Fruit fly (Drosophila melanogaster) whole organism, adult: ENCODE measurements around the gene Muc30E.
A peak's percentile ranks its signal among the peaks of the same experiment; 100 is the strongest.

Experiments
- CG11617 ChIP-seq: fragments of 200-800 bp; sonication (Bioruptor generic); optimal IDR thresholded peaks from 2 replicates; lab custom pipeline; 2017; ENCODE audit warnings: mild to moderate bottlenecking, missing biosample characterization, missing genetic modification reagents, missing genetic modification characterization
- CG12768 ChIP-seq: fragments of 200-800 bp; sonication (Bioruptor generic); optimal IDR thresholded peaks from 2 replicates; lab custom pipeline; 2017; ENCODE audit warnings: missing biosample characterization, missing genetic modification characterization, mild to moderate bottlenecking, moderate library complexity, missing genetic modification reagents
- CG14711 ChIP-seq: fragments of 200-800 bp; sonication (Bioruptor generic); optimal IDR thresholded peaks from 2 replicates; lab custom pipeline; 2018; ENCODE audit warnings: missing biosample characterization, mild to moderate bottlenecking, missing genetic modification characterization, moderate library complexity
- CG1620 ChIP-seq: fragments of 200-800 bp; sonication (Bioruptor generic); optimal IDR thresholded peaks from 2 replicates; lab custom pipeline; 2016; ENCODE audit warnings: missing biosample characterization, missing genetic modification characterization
- CG33017 ChIP-seq: fragments of 200-800 bp; sonication (Bioruptor generic); optimal IDR thresholded peaks from 2 replicates; lab custom pipeline; 2018; ENCODE audit warnings: missing biosample characterization, mild to moderate bottlenecking, missing genetic modification characterization, moderate library complexity
- CG5204 ChIP-seq: fragments of 200-800 bp; sonication (Bioruptor generic); optimal IDR thresholded peaks from 2 replicates; lab custom pipeline; 2016; ENCODE audit warnings: missing biosample characterization, missing genetic modification characterization
- CG7045 ChIP-seq: fragments of 200-800 bp; sonication (Bioruptor generic); optimal IDR thresholded peaks from 2 replicates; lab custom pipeline; 2017; ENCODE audit warnings: missing biosample characterization, mild to moderate bottlenecking, missing genetic modification characterization
- CG7101 ChIP-seq: fragments of 200-800 bp; sonication (Bioruptor generic); optimal IDR thresholded peaks from 2 replicates; lab custom pipeline; 2018; ENCODE audit warnings: missing biosample characterization, mild to moderate bottlenecking, missing genetic modification characterization, moderate library complexity
- Clk ChIP-seq: fragments of 200-800 bp; sonication (Bioruptor generic); optimal IDR thresholded peaks from 2 replicates; lab custom pipeline; 2017; ENCODE audit warnings: missing biosample characterization, missing genetic modification characterization
- Crg-1 ChIP-seq: fragments of 200-800 bp; sonication (Bioruptor generic); optimal IDR thresholded peaks from 2 replicates; lab custom pipeline; 2016; ENCODE audit warnings: missing biosample characterization, missing genetic modification characterization
- Hr96 ChIP-seq: fragments of 200-800 bp; sonication (Bioruptor generic); optimal IDR thresholded peaks from 2 replicates; lab custom pipeline; 2016; ENCODE audit warnings: missing biosample characterization, missing genetic modification characterization
- Mnt ChIP-seq: fragments of 200-800 bp; sonication (Bioruptor generic); optimal IDR thresholded peaks from 2 replicates; lab custom pipeline; 2016; ENCODE audit warnings: missing biosample characterization, mild to moderate bottlenecking, missing genetic modification characterization
- bab1 ChIP-seq: fragments of 200-800 bp; sonication (Bioruptor generic); optimal IDR thresholded peaks from 3 replicates; lab custom pipeline; 2019; ENCODE audit warnings: missing biosample characterization, mild to moderate bottlenecking, missing genetic modification characterization, moderate library complexity
- cic ChIP-seq: fragments of 200-800 bp; sonication (Bioruptor generic); optimal IDR thresholded peaks from 2 replicates; lab custom pipeline; 2017; ENCODE audit warnings: missing biosample characterization, mild to moderate bottlenecking, missing genetic modification characterization, moderate library complexity
- cnc ChIP-seq, 2 experiments: fragments of >200 bp; optimal IDR thresholded peaks; 2 replicates each; lab custom pipeline; 2017
- kay ChIP-seq: fragments of 200-800 bp; sonication (Bioruptor generic); peaks from one replicate; lab custom pipeline; 2016; ENCODE audit warnings: missing biosample characterization, missing genetic modification characterization, borderline replicate concordance
- ovo ChIP-seq: fragments of 200-800 bp; sonication (Bioruptor generic); optimal IDR thresholded peaks from 2 replicates; lab custom pipeline; 2016; ENCODE audit warnings: missing biosample characterization, missing genetic modification characterization
- pad ChIP-seq: fragments of 200-800 bp; sonication (Bioruptor generic); optimal IDR thresholded peaks from 3 replicates; lab custom pipeline; 2017; ENCODE audit warnings: missing biosample characterization, missing genetic modification characterization, mild to moderate bottlenecking, moderate library complexity, missing genetic modification reagents
- tj ChIP-seq: fragments of 200-800 bp; sonication (Bioruptor generic); optimal IDR thresholded peaks from 3 replicates; lab custom pipeline; 2017; ENCODE audit warnings: missing biosample characterization, mild to moderate bottlenecking, missing genetic modification characterization, moderate library complexity
- toe ChIP-seq: fragments of 200-800 bp; sonication (Bioruptor generic); optimal IDR thresholded peaks from 2 replicates; lab custom pipeline; 2016; ENCODE audit warnings: missing biosample characterization, missing genetic modification characterization

The Muc30E gene

DNA sequence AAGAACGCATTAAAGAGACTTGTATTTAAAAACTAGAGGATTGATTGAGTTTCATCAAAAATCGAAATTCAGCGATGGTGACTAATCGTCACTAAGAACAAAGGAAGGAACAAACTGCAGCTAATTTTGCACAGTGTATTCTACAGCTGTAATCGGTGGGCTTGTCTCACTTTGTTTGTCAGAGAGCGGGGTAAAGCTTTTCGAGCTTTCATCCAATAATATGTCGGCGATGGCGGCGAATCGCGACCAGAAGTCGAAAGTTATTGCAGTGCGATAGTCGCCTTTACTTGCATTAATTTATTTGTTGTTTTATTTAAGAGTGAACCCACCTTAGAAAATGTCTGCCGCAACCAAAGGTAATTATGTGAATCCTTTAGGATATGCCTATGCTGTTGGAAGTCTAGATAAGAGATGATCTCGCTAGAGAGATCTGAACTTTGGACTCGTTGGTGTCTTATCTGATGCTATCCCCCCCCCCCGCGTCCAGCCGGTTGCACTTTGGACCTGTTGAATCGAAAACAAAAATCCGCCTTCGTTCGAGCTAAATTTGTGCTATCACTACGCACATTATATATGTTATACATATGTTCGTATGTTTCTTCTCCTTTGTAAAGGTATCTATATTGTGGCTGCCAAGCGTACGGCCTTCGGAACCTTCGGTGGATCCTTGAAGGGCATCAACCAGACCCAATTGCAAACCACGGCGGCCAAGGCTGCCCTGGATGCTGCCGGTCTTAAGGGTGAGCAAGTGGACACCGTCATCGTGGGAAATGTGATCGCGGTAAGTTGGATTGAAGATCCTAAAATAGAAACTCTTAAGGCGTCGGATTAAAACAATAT lies 12.3 kb upstream of the Muc30E start, which contains the start of gene yip2:
Gene yip2, plus strand, starts transcription at position 243 of the 840 bp plus-strand sequence.
- TF ChIP-seq CG12768 (GFP tag; lab: Kevin White, UChicago) (peak; percentile 100), Hr96 (peak; percentile 99), CG5204 (peak; percentile 97), CG7045 (GFP tag; lab: Kevin White, UChicago) (peak; percentile 93), tj (peak; percentile 88), CG1620 (peak; percentile 50), cnc (optimal IDR thresholded peaks at IDR 0.05; lab: Kevin White, UChicago) (peak in 1 of 2 experiments; percentile 7), Clk (peak; percentile 90), bab1 (GFP tag; lab: Kevin White, UChicago) (peak; percentile 81), Crg-1 (peak; percentile 65), CG33017 (tag; lab: Kevin White, UChicago) (peak; percentile 74), CG11617 (GFP tag; lab: Kevin White, UChicago) (peak; percentile 95), CG14711 (tag; lab: Kevin White, UChicago) (peak; percentile 45), cic (GFP tag; lab: Kevin White, UChicago) (peak; percentile 91), pad (GFP tag; lab: Kevin White, UChicago) (peak; percentile 61), Mnt (peak; percentile 82), kay (no peak), CG7101 (peak; percentile 70), toe (GFP tag; lab: Kevin White, UChicago) (peak; percentile 99), ovo (peak; percentile 49)

DNA sequence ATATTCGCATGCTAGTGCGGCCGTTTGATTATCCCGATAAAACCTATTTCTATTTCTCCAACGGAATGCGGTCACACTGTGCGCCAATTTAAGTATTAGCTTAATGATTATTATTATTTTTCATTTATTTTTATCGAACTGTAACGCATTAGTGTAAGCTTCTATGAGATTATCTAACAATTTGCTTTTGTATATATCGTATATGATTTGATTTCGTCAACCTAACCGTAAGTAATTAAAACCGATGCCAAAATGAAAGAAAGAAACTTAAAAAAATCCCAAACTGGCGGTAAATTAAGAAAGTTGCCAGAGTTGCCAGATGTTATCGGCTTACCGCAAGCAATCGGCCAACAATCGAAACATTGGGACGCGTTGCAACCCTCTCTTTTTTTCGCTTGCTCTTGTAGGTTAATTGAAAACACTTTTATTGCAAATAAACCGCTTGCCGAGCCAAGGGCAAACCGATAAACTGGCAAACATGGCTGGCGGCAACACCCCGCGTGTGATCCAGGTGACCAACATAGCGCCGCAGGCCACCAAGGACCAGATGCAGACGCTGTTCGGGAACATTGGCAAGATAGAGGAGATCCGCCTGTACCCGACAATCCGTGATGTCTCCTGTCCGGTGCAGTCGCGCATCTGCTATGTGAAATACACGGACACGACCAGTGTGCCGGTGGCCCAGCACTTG lies 9.8 kb upstream of the Muc30E start, which contains the start of the genes Etl1 and Srp54:
Gene Etl1, minus strand, starts transcription at position 39 of the 691 bp plus-strand sequence.
Gene Srp54, plus strand, starts transcription at position 342 of the 691 bp plus-strand sequence.
- TF ChIP-seq pad (GFP tag; lab: Kevin White, UChicago): no peak
- TF ChIP-seq CG14711 (tag; lab: Kevin White, UChicago): peak; percentile 95
- no peak for TF ChIP-seq cic (GFP tag; lab: Kevin White, UChicago)
- TF ChIP-seq CG1620: no peak
- TF ChIP-seq Crg-1: no peak
- TF ChIP-seq CG7045 (GFP tag; lab: Kevin White, UChicago): no peak
- TF ChIP-seq Hr96: peak; percentile 21
- no peak for TF ChIP-seq CG7101
- TF ChIP-seq CG5204: no peak
- TF ChIP-seq CG33017 (tag; lab: Kevin White, UChicago): no peak
- TF ChIP-seq Clk: no peak
- no peak for TF ChIP-seq cnc (optimal IDR thresholded peaks at IDR 0.05; lab: Kevin White, UChicago)
- TF ChIP-seq kay: no peak
- no peak for TF ChIP-seq toe (GFP tag; lab: Kevin White, UChicago)
- no peak for TF ChIP-seq ovo
- TF ChIP-seq CG11617 (GFP tag; lab: Kevin White, UChicago): no peak
- TF ChIP-seq Mnt: peak; percentile 17

DNA sequence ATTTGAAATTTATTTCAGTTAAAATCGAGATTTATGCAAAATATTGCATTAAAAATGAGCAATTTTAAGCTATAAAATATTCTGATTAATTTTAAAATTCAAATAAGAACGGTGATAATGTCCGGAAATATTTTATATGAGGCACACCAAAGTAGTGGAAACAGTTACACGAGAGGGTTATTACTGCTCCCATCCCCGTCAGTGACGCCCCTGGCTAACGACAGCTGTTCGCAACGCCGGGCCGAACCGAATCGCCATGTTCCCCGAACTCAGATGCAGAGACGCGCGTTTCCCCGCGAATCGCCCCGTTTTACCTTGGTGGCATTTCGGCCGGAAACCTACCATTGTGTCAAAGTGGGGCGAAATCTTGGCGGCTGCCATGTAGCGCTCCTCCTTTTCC lies 8.9 kb upstream of the Muc30E start:
- TF ChIP-seq cnc (optimal IDR thresholded peaks at IDR 0.05; lab: Kevin White, UChicago) (no peak), kay (no peak), CG12768 (GFP tag; lab: Kevin White, UChicago) (peak; percentile 17), Hr96 (no peak), bab1 (GFP tag; lab: Kevin White, UChicago) (peak; percentile 24), CG11617 (GFP tag; lab: Kevin White, UChicago) (no peak), CG5204 (no peak), CG1620 (no peak)

DNA sequence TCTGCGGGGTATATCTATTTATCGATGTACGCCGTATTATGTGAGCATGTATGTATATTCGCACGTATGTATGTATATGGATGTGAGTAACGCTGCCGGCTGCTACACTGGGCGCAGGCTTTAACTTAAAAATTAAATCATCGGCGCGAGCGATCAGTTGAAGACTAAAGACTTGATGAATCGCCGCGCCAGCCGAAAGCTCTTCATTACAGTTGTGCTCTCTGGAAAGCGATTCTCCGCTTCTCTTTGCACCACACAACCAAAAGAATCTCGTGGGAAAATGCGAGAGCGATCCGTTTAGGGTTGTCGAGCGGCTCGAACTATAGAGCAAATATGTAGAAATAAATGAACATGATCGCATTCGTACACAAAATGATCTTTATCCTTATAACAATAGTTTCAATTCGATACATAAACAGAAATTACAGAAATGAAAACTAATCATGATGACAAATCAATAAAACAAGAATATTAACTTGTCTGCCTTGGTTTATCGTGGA lies 5.6 kb upstream of the Muc30E start, which contains the start of gene CG13124:
Gene CG13124, minus strand, starts transcription at position 166 of the 500 bp plus-strand sequence.
- TF ChIP-seq pad (GFP tag; lab: Kevin White, UChicago) (no peak), CG7101 (peak; percentile 31), CG33017 (tag; lab: Kevin White, UChicago) (peak; percentile 52), toe (GFP tag; lab: Kevin White, UChicago) (no peak), Mnt (peak; percentile 46), tj (peak; percentile 14), cic (GFP tag; lab: Kevin White, UChicago) (peak; percentile 33), cnc (optimal IDR thresholded peaks at IDR 0.05; lab: Kevin White, UChicago) (no peak), Crg-1 (no peak), bab1 (GFP tag; lab: Kevin White, UChicago) (no peak), CG12768 (GFP tag; lab: Kevin White, UChicago) (no peak), kay (no peak), ovo (no peak), CG5204 (no peak), Hr96 (peak; percentile 6), CG14711 (tag; lab: Kevin White, UChicago) (peak; percentile 91)

DNA sequence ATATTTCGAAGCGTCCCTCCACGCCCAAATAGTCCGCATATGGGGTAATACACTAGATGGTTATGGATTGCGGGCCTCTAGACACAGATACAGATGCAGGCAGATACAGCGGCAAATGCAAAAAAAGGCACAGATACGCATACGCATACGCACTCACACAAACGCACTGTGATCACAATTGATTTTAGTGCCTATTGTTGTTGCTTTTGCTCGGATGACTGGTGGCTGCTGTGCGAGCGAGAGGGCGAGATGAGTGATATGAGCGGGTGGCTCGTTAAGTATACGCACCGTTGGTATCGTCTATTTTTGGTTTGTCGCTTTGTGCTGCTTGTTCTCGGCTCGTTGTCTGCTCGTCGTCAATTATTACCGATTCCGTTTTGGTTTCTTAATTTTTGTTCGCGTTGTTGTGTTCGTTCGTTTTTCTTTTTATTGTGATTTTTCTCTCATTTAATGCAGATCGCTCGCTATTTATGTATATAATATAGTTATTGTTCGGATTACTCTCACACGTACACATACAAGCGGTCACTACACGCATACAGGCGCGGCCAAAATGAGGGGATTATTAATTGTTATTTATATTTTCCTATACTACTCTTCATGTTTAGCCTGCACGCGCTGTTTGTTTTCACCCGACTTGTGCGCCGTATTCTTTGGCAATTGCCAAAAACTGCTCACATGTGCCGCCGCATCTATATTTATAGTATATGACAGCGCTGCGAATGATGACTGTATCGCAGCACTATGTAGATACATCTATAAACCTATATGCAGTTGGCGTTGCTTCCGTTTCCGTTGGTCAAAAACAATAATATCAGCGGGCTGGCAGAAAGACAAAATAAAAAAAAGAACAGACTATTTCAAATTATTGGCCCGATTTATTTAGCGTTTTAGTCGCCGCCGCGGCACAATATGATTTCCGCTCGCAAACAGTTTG lies 4.7 kb upstream of the Muc30E start:
- TF ChIP-seq bab1 (GFP tag; lab: Kevin White, UChicago) (no peak), kay (peak; percentile 95), toe (GFP tag; lab: Kevin White, UChicago) (no peak), CG11617 (GFP tag; lab: Kevin White, UChicago) (peak; percentile 5), Mnt (peak; percentile 35), cic (GFP tag; lab: Kevin White, UChicago) (peak; percentile 18)
